Fruit fly (Drosophila melanogaster) whole organism, wandering third instar larva: ENCODE measurements around the gene CG14115.

Experiments used
- Dfd ChIP-seq: fragments of >200 bp; optimal IDR thresholded peaks from 2 replicates; lab custom pipeline; 2017; ENCODE audit warnings: missing biosample characterization, missing genetic modification characterization
- Rel ChIP-seq, 2 experiments: fragments of 200-800 bp; sonication (Bioruptor generic) in 1 of 2; optimal IDR thresholded peaks; 2 replicates in 1 of 2; 3 replicates in 1 of 2; lab custom pipeline; 2016 to 2019; ENCODE audit warnings: mild to moderate bottlenecking in 2 of 2, missing biosample characterization in 2 of 2, missing genetic modification characterization in 2 of 2, moderate library complexity in 1 of 2
- Vsx2 ChIP-seq: fragments of 200-300, 225-300 bp; sonication (Bioruptor generic); optimal IDR thresholded peaks from 2 replicates; lab custom pipeline; 2018; ENCODE audit warnings: missing biosample characterization, missing genetic modification characterization; ENCODE audit not compliant: partially characterized antibody
- br ChIP-seq: fragments of 200-800 bp; sonication (Bioruptor generic); optimal IDR thresholded peaks from 2 replicates; lab custom pipeline; 2016; ENCODE audit warnings: missing biosample characterization, missing genetic modification characterization
- ey ChIP-seq: fragments of 200-800 bp; sonication (Bioruptor generic); optimal IDR thresholded peaks from 2 replicates; lab custom pipeline; 2016; ENCODE audit warnings: missing biosample characterization, missing genetic modification characterization
- h ChIP-seq: fragments of 200-800 bp; sonication (Bioruptor generic); optimal IDR thresholded peaks from 3 replicates; lab custom pipeline; 2016; ENCODE audit warnings: missing biosample characterization, mild to moderate bottlenecking, missing genetic modification characterization
- rgr ChIP-seq: fragments of 200-800 bp; sonication (Bioruptor generic); optimal IDR thresholded peaks from 3 replicates; lab custom pipeline; 2016; ENCODE audit warnings: missing biosample characterization, mild to moderate bottlenecking, missing genetic modification characterization
- sage ChIP-seq: fragments of 200-800 bp; sonication (Bioruptor generic); optimal IDR thresholded peaks from 2 replicates; lab custom pipeline; 2016; ENCODE audit warnings: missing biosample characterization, mild to moderate bottlenecking, missing genetic modification characterization
- usp ChIP-seq: fragments of >200 bp; optimal IDR thresholded peaks from 2 replicates; lab custom pipeline; 2017; ENCODE audit warnings: missing biosample characterization, missing genetic modification characterization

dm6 chr3L:13022160-13022853 lies 38.9 kb downstream of the CG14115 start, which contains the start of gene Adk2:
- TF ChIP-seq br (GFP tag; lab: Kevin White, UChicago) (no peak), rgr (GFP tag; lab: Kevin White, UChicago) (peak; percentile 40), Rel (GFP tag; optimal IDR thresholded peaks at IDR 0.05; lab: Kevin White, UChicago) (no peak), Rel (tag; optimal IDR thresholded peaks at IDR 0.05; lab: Kevin White, UChicago) (peak; percentile 78), ey (GFP tag; lab: Kevin White, UChicago) (no peak), Vsx2 (GFP tag; lab: Kevin White, UChicago) (no peak), h (peak; percentile 10), usp (GFP tag; lab: Kevin White, UChicago) (no peak), Dfd (GFP tag; lab: Kevin White, UChicago) (no peak), sage (no peak)
